Worm (Caenorhabditis elegans) whole organism, L3 larva: ENCODE measurements around the gene ifo-1.

Source experiments
- ama-1 ChIP-seq: fragments of 150-350 bp; optimal IDR thresholded peaks from 2 replicates; lab custom pipeline; 2018
- ceh-28 ChIP-seq: fragments of 150-350 bp; optimal IDR thresholded peaks from 2 replicates; lab custom pipeline; 2014; ENCODE audit warnings: missing biosample characterization, missing genetic modification reagents, missing genetic modification characterization
- ceh-82 ChIP-seq: fragments of 150-350 bp; optimal IDR thresholded peaks from 2 replicates; lab custom pipeline; 2014; ENCODE audit warnings: missing biosample characterization, missing genetic modification characterization
- ceh-9 ChIP-seq: sonication (generic microtip); optimal IDR thresholded peaks from 2 replicates; lab custom pipeline; 2018; ENCODE audit warnings: missing biosample characterization, missing genetic modification characterization
- egl-27 ChIP-seq: sonication (generic microtip); optimal IDR thresholded peaks from 4 replicates; lab custom pipeline; 2017; ENCODE audit warnings: missing biosample characterization, missing genetic modification reagents, missing genetic modification characterization
- egl-5 ChIP-seq: fragments of 150-350 bp; optimal IDR thresholded peaks from 2 replicates; lab custom pipeline; 2017; ENCODE audit warnings: missing biosample characterization, missing genetic modification reagents, missing genetic modification characterization, inconsistent platforms
- elt-1 ChIP-seq: fragments of 150-350 bp; optimal IDR thresholded peaks from 2 replicates; lab custom pipeline; 2014; ENCODE audit warnings: missing biosample characterization, missing genetic modification characterization
- elt-2 ChIP-seq: sonication (generic microtip); optimal IDR thresholded peaks from 2 replicates; lab custom pipeline; 2016; ENCODE audit warnings: missing genetic modification reagents, mild to moderate bottlenecking, missing genetic modification characterization, missing compliant biosample characterization
- eor-1 ChIP-seq, 2 experiments: fragments of 150-350 bp; optimal IDR thresholded peaks; 2 replicates each; lab custom pipeline; 2014 to 2018; ENCODE audit warnings: missing biosample characterization in 2 of 2, missing genetic modification characterization in 2 of 2
- fkh-10 ChIP-seq: sonication (generic microtip); optimal IDR thresholded peaks from 2 replicates; lab custom pipeline; 2017; ENCODE audit warnings: missing biosample characterization, missing genetic modification reagents, missing genetic modification characterization
- fkh-2 ChIP-seq: fragments of 150-350 bp; optimal IDR thresholded peaks from 2 replicates; lab custom pipeline; 2014; ENCODE audit warnings: missing biosample characterization, missing genetic modification reagents, missing genetic modification characterization
- fos-1 ChIP-seq: fragments of 150-350 bp; optimal IDR thresholded peaks from 2 replicates; lab custom pipeline; 2014; ENCODE audit warnings: missing biosample characterization, missing genetic modification characterization
- hmg-11 ChIP-seq: sonication (generic microtip); optimal IDR thresholded peaks from 2 replicates; lab custom pipeline; 2016; ENCODE audit warnings: missing genetic modification characterization, missing compliant biosample characterization
- jun-1 ChIP-seq: fragments of 150-350 bp; optimal IDR thresholded peaks from 2 replicates; lab custom pipeline; 2014; ENCODE audit warnings: missing biosample characterization, missing genetic modification reagents, missing genetic modification characterization
- lin-15B ChIP-seq: fragments of 150-350 bp; optimal IDR thresholded peaks from 2 replicates; lab custom pipeline; 2014; ENCODE audit warnings: missing biosample characterization, missing genetic modification characterization
- lin-39 ChIP-seq: fragments of 150-350 bp; optimal IDR thresholded peaks from 2 replicates; lab custom pipeline; 2018; ENCODE audit warnings: missing biosample characterization, missing genetic modification reagents, missing genetic modification characterization
- lsy-12 ChIP-seq: sonication (generic microtip); optimal IDR thresholded peaks from 2 replicates; lab custom pipeline; 2016; ENCODE audit warnings: mild to moderate bottlenecking, missing genetic modification characterization, missing compliant biosample characterization
- mdl-1 ChIP-seq: fragments of 150-350 bp; optimal IDR thresholded peaks from 2 replicates; lab custom pipeline; 2014; ENCODE audit warnings: missing biosample characterization, missing genetic modification characterization
- nfya-1 ChIP-seq: sonication (generic microtip); optimal IDR thresholded peaks from 2 replicates; lab custom pipeline; 2017; ENCODE audit warnings: missing genetic modification characterization, mild to moderate bottlenecking, missing compliant biosample characterization, antibody characterized with exemption, moderate library complexity; ENCODE audit not compliant: insufficient read depth
- nhr-12 ChIP-seq: fragments of 150-350 bp; optimal IDR thresholded peaks from 2 replicates; lab custom pipeline; 2014; ENCODE audit warnings: missing biosample characterization, missing genetic modification characterization
- nhr-23 ChIP-seq: fragments of 150-350 bp; optimal IDR thresholded peaks from 2 replicates; lab custom pipeline; 2014; ENCODE audit warnings: missing biosample characterization, missing genetic modification reagents, missing genetic modification characterization
- nhr-237 ChIP-seq: fragments of 150-350 bp; optimal IDR thresholded peaks from 2 replicates; lab custom pipeline; 2014; ENCODE audit warnings: missing biosample characterization, missing genetic modification characterization
- nhr-25 ChIP-seq: sonication (generic microtip); optimal IDR thresholded peaks from 2 replicates; lab custom pipeline; 2017; ENCODE audit warnings: missing biosample characterization, missing genetic modification characterization
- nhr-28 ChIP-seq: fragments of 150-350 bp; optimal IDR thresholded peaks from 2 replicates; lab custom pipeline; 2014; ENCODE audit warnings: missing biosample characterization, missing genetic modification characterization
- nhr-43 ChIP-seq: sonication (generic microtip); optimal IDR thresholded peaks from 2 replicates; lab custom pipeline; 2016; ENCODE audit warnings: mild to moderate bottlenecking, missing genetic modification characterization, missing compliant biosample characterization; ENCODE audit not compliant: poor library complexity, severe bottlenecking
- nhr-67 ChIP-seq: fragments of 150-350 bp; optimal IDR thresholded peaks from 2 replicates; lab custom pipeline; 2014; ENCODE audit warnings: missing biosample characterization, missing genetic modification characterization
- nhr-77 ChIP-seq: fragments of 150-350 bp; optimal IDR thresholded peaks from 2 replicates; lab custom pipeline; 2014; ENCODE audit warnings: missing biosample characterization, missing genetic modification characterization
- pha-4 ChIP-seq: fragments of 150-350 bp; optimal IDR thresholded peaks from 2 replicates; lab custom pipeline; 2014; ENCODE audit warnings: missing biosample characterization, missing genetic modification reagents, missing genetic modification characterization
- pqm-1 ChIP-seq: fragments of 150-350 bp; optimal IDR thresholded peaks from 2 replicates; lab custom pipeline; 2017; ENCODE audit warnings: missing biosample characterization, missing genetic modification characterization, inconsistent platforms
- sea-2 ChIP-seq: fragments of 150-350 bp; sonication (generic microtip); optimal IDR thresholded peaks from 4 replicates; lab custom pipeline; 2014; ENCODE audit warnings: missing biosample characterization, missing genetic modification reagents, missing genetic modification characterization
- skn-1 ChIP-seq: fragments of 150-350 bp; optimal IDR thresholded peaks from 2 replicates; lab custom pipeline; 2014; ENCODE audit warnings: missing biosample characterization, missing genetic modification characterization
- snpc-4 ChIP-seq: fragments of 150-350 bp; optimal IDR thresholded peaks from 2 replicates; lab custom pipeline; 2014; ENCODE audit warnings: missing biosample characterization, missing genetic modification characterization
- unc-62 ChIP-seq: fragments of 150-350 bp; sonication (generic microtip); optimal IDR thresholded peaks from 4 replicates; lab custom pipeline; 2014; ENCODE audit warnings: missing biosample characterization, missing genetic modification reagents, missing genetic modification characterization
- ztf-11 ChIP-seq: fragments of 150-350 bp; optimal IDR thresholded peaks from 2 replicates; lab custom pipeline; 2014; ENCODE audit warnings: missing biosample characterization, missing genetic modification characterization
- ztf-4 ChIP-seq: fragments of 150-350 bp; optimal IDR thresholded peaks from 2 replicates; lab custom pipeline; 2014; ENCODE audit warnings: missing biosample characterization, missing genetic modification characterization

ifo-1 gene

DNA sequence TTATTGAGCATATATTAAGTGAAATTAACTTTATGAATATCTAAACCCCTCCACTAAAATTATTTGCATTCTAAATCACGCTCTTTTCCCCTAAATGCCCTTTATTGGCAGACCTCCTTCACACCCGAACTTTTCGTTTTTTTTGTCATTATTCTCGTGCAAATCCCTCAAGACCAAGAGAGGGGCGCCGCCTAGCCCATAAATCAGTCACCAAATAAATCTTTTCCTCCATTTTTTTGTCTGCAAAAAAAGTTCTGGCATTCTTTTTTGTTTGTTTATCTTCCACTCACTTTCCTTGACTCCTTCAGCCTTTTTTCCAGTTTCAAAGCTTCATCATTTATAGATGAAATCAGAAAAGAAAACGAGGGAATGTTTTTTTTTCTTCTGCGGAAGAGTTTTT, 7.6 kb downstream of the ifo-1 start:
- TF ChIP-seq elt-1 (tag; lab: Kevin White, UChicago): peak; percentile 73
- peak; percentile 50 for TF ChIP-seq lin-39
- peak; percentile 6 for TF ChIP-seq egl-5
- no peak for TF ChIP-seq mdl-1

DNA sequence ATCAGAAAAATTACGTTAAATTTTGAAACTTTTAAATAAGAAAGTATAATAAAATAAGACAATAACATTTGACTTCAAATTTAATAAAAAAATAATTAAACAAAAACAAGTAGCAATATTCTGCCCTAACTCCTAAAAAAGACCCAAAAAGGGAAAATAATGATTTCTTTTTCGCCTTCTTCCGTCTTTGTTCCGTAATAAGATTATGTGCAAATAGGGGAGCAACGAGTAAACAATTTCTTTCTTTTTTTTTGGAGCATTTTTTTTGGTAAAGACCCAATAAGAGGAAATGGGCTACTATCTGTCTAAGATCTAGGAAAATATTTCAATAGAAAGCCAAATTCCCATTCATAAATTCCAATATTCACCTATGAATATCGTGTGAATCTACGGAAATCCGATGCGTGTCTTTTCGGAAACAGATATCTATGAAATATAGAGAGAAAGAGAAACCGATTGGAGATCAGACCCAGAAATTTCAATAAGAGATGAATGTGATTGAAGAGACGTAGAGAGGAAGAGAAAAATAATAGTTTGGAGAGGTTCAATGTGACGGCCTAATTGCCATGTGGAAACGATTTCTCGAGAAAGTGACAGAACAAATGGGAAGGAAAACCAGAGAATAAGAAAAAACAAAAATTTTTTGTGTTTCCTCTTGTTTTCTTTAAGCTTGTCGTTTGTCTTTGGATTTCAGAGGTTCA, 8.5 kb downstream of the ifo-1 start:
- TF ChIP-seq ztf-11 (tag; lab: Kevin White, UChicago) (no peak), fkh-10 (GFP tag; lab: Kevin White, UChicago) (no peak), nhr-23 (peak; percentile 42), nhr-12 (tag; lab: Kevin White, UChicago) (no peak), nhr-25 (tag; lab: Kevin White, UChicago) (peak; percentile 6), ceh-9 (tag; lab: Kevin White, UChicago) (no peak), pha-4 (tag; lab: Kevin White, UChicago) (peak; percentile 2), fkh-2 (no peak), nhr-28 (no peak), egl-27 (tag; lab: Kevin White, UChicago) (no peak), ceh-28 (peak; percentile 7), hmg-11 (tag; lab: Kevin White, UChicago) (peak; percentile 13)

DNA sequence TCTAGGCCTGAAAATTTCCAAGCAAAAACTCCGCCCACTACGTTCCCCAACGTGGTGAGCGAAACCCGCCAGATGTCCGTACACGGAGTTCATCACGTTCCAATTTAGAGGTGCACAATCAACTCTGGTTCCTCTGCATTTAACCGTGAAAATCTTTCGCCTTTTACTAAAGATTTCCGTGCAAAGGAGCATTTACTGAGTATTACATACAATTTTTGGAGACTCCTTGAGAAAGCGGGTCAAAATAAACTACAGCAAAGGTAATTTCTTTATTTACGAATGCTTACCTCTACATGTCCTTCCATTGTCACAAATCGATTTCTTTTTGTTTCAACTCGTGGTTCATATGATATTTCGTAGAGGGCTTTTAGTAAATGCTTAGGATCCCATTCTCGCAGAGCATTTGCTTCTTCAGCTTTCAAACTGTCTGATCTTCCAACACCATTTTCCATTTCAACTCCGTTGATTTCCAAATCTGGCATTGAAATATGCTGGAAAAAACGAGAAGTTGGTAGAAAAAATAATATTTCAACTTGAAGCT, 9.8 kb downstream of the ifo-1 start, which contains the start of gene F42C5.9:
Gene F42C5.9 (minus strand): TSS at position 491 of the 541 bp plus-strand sequence.
- TF ChIP-seq ama-1 (peak; percentile 25), pqm-1 (tag; lab: Kevin White, UChicago) (peak; percentile 48), snpc-4 (tag; lab: Kevin White, UChicago) (peak; percentile 95), sea-2 (GFP tag; lab: Kevin White, UChicago) (no peak)
- TF ChIP-seq, all 47 proteins: peak for 3

DNA sequence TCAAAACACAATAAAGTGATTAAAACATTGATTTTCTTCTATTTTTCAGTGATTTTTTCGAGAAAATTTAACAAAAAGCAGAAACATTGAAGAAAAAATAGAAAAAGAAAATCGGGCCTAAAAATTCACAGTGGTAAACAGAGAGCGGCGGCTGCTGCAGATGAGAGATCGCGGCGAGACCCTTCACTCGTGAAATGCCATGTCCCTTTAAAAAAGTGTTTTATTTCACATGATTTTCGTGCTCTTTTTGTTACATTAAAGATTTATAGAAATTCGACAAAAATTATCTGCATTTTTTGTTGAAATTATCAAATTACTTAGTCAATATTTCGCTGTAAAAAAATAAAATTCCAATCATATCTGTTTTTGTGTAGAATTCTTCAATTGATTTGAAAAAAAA, 12.5 kb downstream of the ifo-1 start:
- TF ChIP-seq ceh-28 (peak; percentile 12), nhr-77 (no peak), pha-4 (tag; lab: Kevin White, UChicago) (peak; percentile 92), sea-2 (GFP tag; lab: Kevin White, UChicago) (no peak), nhr-12 (tag; lab: Kevin White, UChicago) (no peak), nhr-23 (peak; percentile 51), lsy-12 (no peak), jun-1 (no peak), pqm-1 (tag; lab: Kevin White, UChicago) (peak; percentile 27), nhr-237 (tag; lab: Kevin White, UChicago) (no peak), lin-15B (tag; lab: Kevin White, UChicago) (peak; percentile 43), ztf-11 (tag; lab: Kevin White, UChicago) (no peak), ceh-82 (tag; lab: Kevin White, UChicago) (no peak), nhr-43 (tag; lab: Kevin White, UChicago) (peak; percentile 25), nhr-67 (tag; lab: Kevin White, UChicago) (no peak), fos-1 (no peak), hmg-11 (tag; lab: Kevin White, UChicago) (peak; percentile 85), nhr-28 (no peak), lin-39 (peak; percentile 38), skn-1 (peak; percentile 30), ztf-4 (tag; lab: Kevin White, UChicago) (no peak), nhr-25 (tag; lab: Kevin White, UChicago) (peak; percentile 48), ama-1 (peak; percentile 36), nfya-1 (peak; percentile 77), unc-62 (GFP tag; lab: Kevin White, UChicago) (no peak), ceh-9 (tag; lab: Kevin White, UChicago) (no peak), eor-1 (tag; optimal IDR thresholded peaks at IDR 0.05; lab: Kevin White, UChicago) (no peak), egl-27 (tag; lab: Kevin White, UChicago) (no peak), snpc-4 (tag; lab: Kevin White, UChicago) (peak; percentile 80), elt-2 (peak; percentile 34), egl-5 (peak; percentile 67), fkh-2 (no peak)
